Worm (Caenorhabditis elegans): ENCODE results near the gene Y17D7B.2.
A peak's percentile ranks its signal among the peaks of the same experiment; 100 is the strongest.

The Y17D7B.2 gene

ce11 chrV:18800811-18801210, 13.3 kb downstream of the Y17D7B.2 start, which contains the start of gene nhr-170:
Gene nhr-170, minus strand, starts transcription at chrV:18800826.
- TF ChIP-seq K02D7.2 (tag; optimal IDR thresholded peaks at IDR 0.05) (no peak), lim-6 (tag; optimal IDR thresholded peaks at IDR 0.05) (no peak), pha-2 (tag; optimal IDR thresholded peaks at IDR 0.05) (no peak), fkh-6 (tag; optimal IDR thresholded peaks at IDR 0.05) (no peak), elt-2 (tag; optimal IDR thresholded peaks at IDR 0.05) (no peak), ceh-45 (GFP tag; IDR thresholded peaks at IDR 0.05) (no peak), hlh-6 (tag; optimal IDR thresholded peaks at IDR 0.05) (no peak), Y22D7AL.16 (tag; optimal IDR thresholded peaks at IDR 0.05) (no peak), mec-3 (tag; optimal IDR thresholded peaks at IDR 0.05; ENCODE audit: borderline replicate concordance) (no peak), ceh-2 (tag; optimal IDR thresholded peaks at IDR 0.05) (no peak), pros-1 (tag; optimal IDR thresholded peaks at IDR 0.05) (no peak), ceh-48 (tag; optimal IDR thresholded peaks at IDR 0.05) (no peak), ztf-16 (tag; optimal IDR thresholded peaks at IDR 0.05) (no peak), unc-42 (tag; optimal IDR thresholded peaks at IDR 0.05) (no peak), ceh-19 (GFP tag; optimal IDR thresholded peaks at IDR 0.05) (no peak), ceh-9 (tag; optimal IDR thresholded peaks at IDR 0.05) (no peak), che-1 (tag; optimal IDR thresholded peaks at IDR 0.05) (no peak)

- TF ChIP-seq F13H6.1 (tag; optimal IDR thresholded peaks at IDR 0.05) (no peak), nfya-1 (tag; optimal IDR thresholded peaks at IDR 0.05) (no peak), ceh-14 (tag; optimal IDR thresholded peaks at IDR 0.05) (no peak), fax-1 (tag; optimal IDR thresholded peaks at IDR 0.05) (no peak), ceh-22 (tag; optimal IDR thresholded peaks at IDR 0.05) (no peak), mec-3 (tag; optimal IDR thresholded peaks at IDR 0.05; ENCODE audit: borderline replicate concordance) (no peak), eyg-1 (tag; optimal IDR thresholded peaks at IDR 0.05) (no peak), lim-6 (tag; optimal IDR thresholded peaks at IDR 0.05) (no peak), pag-3 (tag; optimal IDR thresholded peaks at IDR 0.05; ENCODE audit: borderline replicate concordance) (no peak)
Measured at ce11 chrV:18802077-18802476, 14.5 kb downstream of the Y17D7B.2 start, which contains the start of gene C54E10.11. Gene C54E10.11, minus strand, starts transcription at chrV:18802177.

ce11 chrV:18803260-18803659, 15.7 kb downstream of the Y17D7B.2 start, which contains the start of gene C54E10.10:
Gene C54E10.10, minus strand, starts transcription at chrV:18803360.
- TF ChIP-seq lim-6 (tag; optimal IDR thresholded peaks at IDR 0.05) (no peak), ama-1 (optimal IDR thresholded peaks at IDR 0.05) (no peak), nhr-232 (tag; optimal IDR thresholded peaks at IDR 0.05) (no peak), ceh-14 (tag; optimal IDR thresholded peaks at IDR 0.05) (no peak), nhr-11 (tag; optimal IDR thresholded peaks at IDR 0.05) (no peak), odd-2 (tag; optimal IDR thresholded peaks at IDR 0.05) (no peak), hlh-30 (tag; optimal IDR thresholded peaks at IDR 0.05; ENCODE audit: insufficient read depth) (no peak), pax-1 (tag; optimal IDR thresholded peaks at IDR 0.05) (no peak)

- no peak for TF ChIP-seq madf-2 (tag; optimal IDR thresholded peaks at IDR 0.05)
- TF ChIP-seq sdc-2 (tag; optimal IDR thresholded peaks at IDR 0.05), result no peak
- TF ChIP-seq pqm-1 (tag; optimal IDR thresholded peaks at IDR 0.05), result no peak
- TF ChIP-seq ttx-3 (tag; optimal IDR thresholded peaks at IDR 0.05), result no peak
- TF ChIP-seq nhr-11 (tag; optimal IDR thresholded peaks at IDR 0.05), result no peak
Measured at ce11 chrV:18806409-18806808, 18.9 kb downstream of the Y17D7B.2 start, which contains the start of gene sri-10. Gene sri-10, minus strand, starts transcription at chrV:18806509.

ce11 chrV:18808621-18809020, 21.1 kb downstream of the Y17D7B.2 start, which contains the start of gene C54E10.6:
Gene C54E10.6, minus strand, starts transcription at chrV:18808729.
- TF ChIP-seq syd-9 (tag; optimal IDR thresholded peaks at IDR 0.05) (no peak), ceh-18 (tag; optimal IDR thresholded peaks at IDR 0.05) (peak; percentile 28), unc-42 (tag; optimal IDR thresholded peaks at IDR 0.05) (peak; percentile 96), nhr-11 (tag; optimal IDR thresholded peaks at IDR 0.05) (no peak), ceh-14 (tag; optimal IDR thresholded peaks at IDR 0.05) (peak; percentile 28), nfya-1 (tag; optimal IDR thresholded peaks at IDR 0.05) (peak; percentile 35), ref-2 (tag; optimal IDR thresholded peaks at IDR 0.05) (no peak), fkh-10 (GFP tag; optimal IDR thresholded peaks at IDR 0.05) (no peak), tbx-2 (tag; optimal IDR thresholded peaks at IDR 0.05) (peak; percentile 29), ceh-31 (tag; optimal IDR thresholded peaks at IDR 0.05) (peak; percentile 66), tbx-7 (tag; optimal IDR thresholded peaks at IDR 0.05) (no peak), ceh-45 (GFP tag; IDR thresholded peaks at IDR 0.05) (no peak), rnt-1 (tag; optimal IDR thresholded peaks at IDR 0.05) (peak; percentile 37), ceh-24 (tag; optimal IDR thresholded peaks at IDR 0.05) (no peak), hlh-8 (tag; optimal IDR thresholded peaks at IDR 0.05) (peak; percentile 28), sox-4 (tag; optimal IDR thresholded peaks at IDR 0.05) (no peak), ceh-48 (tag; optimal IDR thresholded peaks at IDR 0.05) (peak; percentile 72)

All from whole organism, late embryonic.